Worm (Caenorhabditis elegans) whole organism, L4 larva: Measurements from ENCODE around the gene frm-3.

Source experiments
- F49E8.2 ChIP-seq: sonication (generic microtip); optimal IDR thresholded peaks from 2 replicates; lab custom pipeline; 2016; ENCODE audit warnings: missing compliant biosample characterization, mild to moderate bottlenecking, missing genetic modification characterization, borderline replicate concordance
- hlh-30 ChIP-seq: sonication (generic microtip); optimal IDR thresholded peaks from 2 replicates; lab custom pipeline; 2017; ENCODE audit warnings: antibody characterized with exemption, mild to moderate bottlenecking, missing genetic modification characterization, missing compliant biosample characterization; ENCODE audit not compliant: insufficient read depth
- lin-13 ChIP-seq: fragments of 150-350 bp; optimal IDR thresholded peaks from 2 replicates; lab custom pipeline; 2014; ENCODE audit warnings: missing biosample characterization, missing genetic modification reagents, missing genetic modification characterization
- lin-15B ChIP-seq: fragments of 150-350 bp; sonication (generic microtip); optimal IDR thresholded peaks from 3 replicates; lab custom pipeline; 2014; ENCODE audit warnings: missing biosample characterization, missing genetic modification characterization
- nhr-11 ChIP-seq: fragments of 150-350 bp; optimal IDR thresholded peaks from 2 replicates; lab custom pipeline; 2014; ENCODE audit warnings: missing biosample characterization, missing genetic modification characterization
- nhr-237 ChIP-seq: sonication (generic microtip); optimal IDR thresholded peaks from 2 replicates; lab custom pipeline; 2017; ENCODE audit warnings: missing biosample characterization, missing genetic modification characterization
- nhr-28 ChIP-seq: fragments of 150-350 bp; optimal IDR thresholded peaks from 2 replicates; lab custom pipeline; 2014; ENCODE audit warnings: missing biosample characterization, missing genetic modification characterization
- unc-39 ChIP-seq: sonication (generic microtip); optimal IDR thresholded peaks from 2 replicates; lab custom pipeline; 2017; ENCODE audit warnings: missing biosample characterization, missing genetic modification characterization
- ztf-11 ChIP-seq: fragments of 150-350 bp; optimal IDR thresholded peaks from 2 replicates; lab custom pipeline; 2014; ENCODE audit warnings: missing biosample characterization, missing genetic modification characterization

DNA sequence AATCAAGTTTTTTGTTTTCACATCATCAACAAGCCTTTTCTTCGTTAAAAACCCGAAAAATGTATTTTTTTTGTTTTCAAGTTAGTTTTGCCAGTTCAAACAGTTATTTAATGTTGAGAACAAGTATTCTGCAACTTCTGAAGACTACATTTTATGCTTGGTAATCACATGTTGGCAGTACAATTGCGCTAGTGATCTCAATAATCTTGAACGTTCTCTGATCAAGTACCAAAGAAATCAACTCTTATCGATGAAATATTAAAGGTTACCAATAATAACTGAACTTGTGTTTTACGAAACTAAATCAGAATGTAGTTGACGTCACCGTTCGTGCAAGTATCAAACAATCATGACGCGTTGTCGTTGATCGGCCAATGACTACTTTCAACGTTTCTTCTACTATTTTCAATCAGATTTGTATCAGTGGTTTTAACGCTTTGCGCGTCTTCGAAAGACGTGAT, 38.7 kb upstream of the frm-3 start, which contains the start of gene C35C5.8:
- no peak for TF ChIP-seq unc-39 (tag; lab: Kevin White, UChicago)
- no peak for TF ChIP-seq lin-13 (GFP tag; lab: Kevin White, UChicago)
- TF ChIP-seq nhr-237: no peak
- peak; percentile 77 for TF ChIP-seq nhr-28 (tag; lab: Kevin White, UChicago)
- no peak for TF ChIP-seq ztf-11
- no peak for TF ChIP-seq nhr-11
- no peak for TF ChIP-seq lin-15B (tag; lab: Kevin White, UChicago)
- no peak for TF ChIP-seq F49E8.2 (tag; lab: Kevin White, UChicago)
- no peak for TF ChIP-seq hlh-30 (tag; lab: Kevin White, UChicago)
